Worm (Caenorhabditis elegans) whole organism, L4/young adult: ENCODE measurements around the gene fat-2.

Experiments
- W03F9.2 ChIP-seq: fragments of 150-350 bp; optimal IDR thresholded peaks from 2 replicates; lab custom pipeline; 2014; ENCODE audit warnings: missing biosample characterization, missing genetic modification characterization
- him-1 ChIP-seq: sonication (generic microtip); optimal IDR thresholded peaks from 2 replicates; lab custom pipeline; 2016; ENCODE audit warnings: missing genotype, missing genetic modification reagents, missing genetic modification characterization, missing compliant biosample characterization

ce11 chrIV:13282778-13283177 is 40.9 kb upstream of the fat-2 start, which contains the start of gene cpsf-3:
- TF ChIP-seq him-1 (tag; lab: Kevin White, UChicago) = no peak
- TF ChIP-seq W03F9.2 (tag; lab: Kevin White, UChicago) = no peak
